Worm (Caenorhabditis elegans) whole organism, L3 larva: ENCODE measurements around the gene F35G2.5.

Source experiments
- aly-2 ChIP-seq: fragments of 150-350 bp; optimal IDR thresholded peaks from 2 replicates; lab custom pipeline; 2014; ENCODE audit warnings: missing biosample characterization, missing genetic modification characterization
- ama-1 ChIP-seq: fragments of 150-350 bp; optimal IDR thresholded peaks from 2 replicates; lab custom pipeline; 2018
- ceh-16 ChIP-seq: sonication (generic microtip); optimal IDR thresholded peaks from 2 replicates; lab custom pipeline; 2017; ENCODE audit warnings: missing biosample characterization, missing genetic modification characterization
- ceh-28 ChIP-seq: fragments of 150-350 bp; optimal IDR thresholded peaks from 2 replicates; lab custom pipeline; 2014; ENCODE audit warnings: missing biosample characterization, missing genetic modification reagents, missing genetic modification characterization
- ceh-82 ChIP-seq: fragments of 150-350 bp; optimal IDR thresholded peaks from 2 replicates; lab custom pipeline; 2014; ENCODE audit warnings: missing biosample characterization, missing genetic modification characterization
- ceh-9 ChIP-seq: sonication (generic microtip); optimal IDR thresholded peaks from 2 replicates; lab custom pipeline; 2018; ENCODE audit warnings: missing biosample characterization, missing genetic modification characterization
- egl-27 ChIP-seq: sonication (generic microtip); optimal IDR thresholded peaks from 4 replicates; lab custom pipeline; 2017; ENCODE audit warnings: missing biosample characterization, missing genetic modification reagents, missing genetic modification characterization
- egl-5 ChIP-seq: fragments of 150-350 bp; optimal IDR thresholded peaks from 2 replicates; lab custom pipeline; 2017; ENCODE audit warnings: missing biosample characterization, missing genetic modification reagents, missing genetic modification characterization, inconsistent platforms
- elt-1 ChIP-seq: fragments of 150-350 bp; optimal IDR thresholded peaks from 2 replicates; lab custom pipeline; 2014; ENCODE audit warnings: missing biosample characterization, missing genetic modification characterization
- elt-2 ChIP-seq: sonication (generic microtip); optimal IDR thresholded peaks from 2 replicates; lab custom pipeline; 2016; ENCODE audit warnings: missing genetic modification reagents, mild to moderate bottlenecking, missing genetic modification characterization, missing compliant biosample characterization
- elt-3 ChIP-seq, 3 experiments: fragments of 150-350 bp in 1 of 3; sonication (generic microtip) in 2 of 3; optimal IDR thresholded peaks; 2 replicates in 2 of 3; 4 replicates in 1 of 3; lab custom pipeline; 2014 to 2017; ENCODE audit warnings: missing biosample characterization in 3 of 3, missing genetic modification characterization in 3 of 3
- eor-1 ChIP-seq, 2 experiments: fragments of 150-350 bp; optimal IDR thresholded peaks; 2 replicates each; lab custom pipeline; 2014 to 2018; ENCODE audit warnings: missing biosample characterization in 2 of 2, missing genetic modification characterization in 2 of 2
- fkh-2 ChIP-seq: fragments of 150-350 bp; optimal IDR thresholded peaks from 2 replicates; lab custom pipeline; 2014; ENCODE audit warnings: missing biosample characterization, missing genetic modification reagents, missing genetic modification characterization
- fos-1 ChIP-seq: fragments of 150-350 bp; optimal IDR thresholded peaks from 2 replicates; lab custom pipeline; 2014; ENCODE audit warnings: missing biosample characterization, missing genetic modification characterization
- hmg-11 ChIP-seq: sonication (generic microtip); optimal IDR thresholded peaks from 2 replicates; lab custom pipeline; 2016; ENCODE audit warnings: missing genetic modification characterization, missing compliant biosample characterization
- jun-1 ChIP-seq: fragments of 150-350 bp; optimal IDR thresholded peaks from 2 replicates; lab custom pipeline; 2014; ENCODE audit warnings: missing biosample characterization, missing genetic modification reagents, missing genetic modification characterization
- lin-15B ChIP-seq: fragments of 150-350 bp; optimal IDR thresholded peaks from 2 replicates; lab custom pipeline; 2014; ENCODE audit warnings: missing biosample characterization, missing genetic modification characterization
- lin-39 ChIP-seq: fragments of 150-350 bp; optimal IDR thresholded peaks from 2 replicates; lab custom pipeline; 2018; ENCODE audit warnings: missing biosample characterization, missing genetic modification reagents, missing genetic modification characterization
- lsy-12 ChIP-seq: sonication (generic microtip); optimal IDR thresholded peaks from 2 replicates; lab custom pipeline; 2016; ENCODE audit warnings: mild to moderate bottlenecking, missing genetic modification characterization, missing compliant biosample characterization
- mdl-1 ChIP-seq: fragments of 150-350 bp; optimal IDR thresholded peaks from 2 replicates; lab custom pipeline; 2014; ENCODE audit warnings: missing biosample characterization, missing genetic modification characterization
- mml-1 ChIP-seq: fragments of 150-350 bp; sonication (generic microtip); optimal IDR thresholded peaks from 3 replicates; lab custom pipeline; 2014; ENCODE audit warnings: missing biosample characterization, missing genetic modification characterization
- nhr-11 ChIP-seq: fragments of 150-350 bp; optimal IDR thresholded peaks from 2 replicates; lab custom pipeline; 2014; ENCODE audit warnings: missing biosample characterization, missing genetic modification characterization
- nhr-12 ChIP-seq: fragments of 150-350 bp; optimal IDR thresholded peaks from 2 replicates; lab custom pipeline; 2014; ENCODE audit warnings: missing biosample characterization, missing genetic modification characterization
- nhr-237 ChIP-seq: fragments of 150-350 bp; optimal IDR thresholded peaks from 2 replicates; lab custom pipeline; 2014; ENCODE audit warnings: missing biosample characterization, missing genetic modification characterization
- nhr-43 ChIP-seq: sonication (generic microtip); optimal IDR thresholded peaks from 2 replicates; lab custom pipeline; 2016; ENCODE audit warnings: mild to moderate bottlenecking, missing genetic modification characterization, missing compliant biosample characterization; ENCODE audit not compliant: poor library complexity, severe bottlenecking
- nhr-67 ChIP-seq: fragments of 150-350 bp; optimal IDR thresholded peaks from 2 replicates; lab custom pipeline; 2014; ENCODE audit warnings: missing biosample characterization, missing genetic modification characterization
- nhr-77 ChIP-seq: fragments of 150-350 bp; optimal IDR thresholded peaks from 2 replicates; lab custom pipeline; 2014; ENCODE audit warnings: missing biosample characterization, missing genetic modification characterization
- pha-4 ChIP-seq: fragments of 150-350 bp; optimal IDR thresholded peaks from 2 replicates; lab custom pipeline; 2014; ENCODE audit warnings: missing biosample characterization, missing genetic modification reagents, missing genetic modification characterization
- pqm-1 ChIP-seq: fragments of 150-350 bp; optimal IDR thresholded peaks from 2 replicates; lab custom pipeline; 2017; ENCODE audit warnings: missing biosample characterization, missing genetic modification characterization, inconsistent platforms
- snpc-4 ChIP-seq: fragments of 150-350 bp; optimal IDR thresholded peaks from 2 replicates; lab custom pipeline; 2014; ENCODE audit warnings: missing biosample characterization, missing genetic modification characterization
- unc-39 ChIP-seq: sonication (generic microtip); optimal IDR thresholded peaks from 4 replicates; lab custom pipeline; 2017; ENCODE audit warnings: missing biosample characterization, missing genetic modification characterization
- zag-1 ChIP-seq: fragments of 150-350 bp; optimal IDR thresholded peaks from 2 replicates; lab custom pipeline; 2014; ENCODE audit warnings: missing biosample characterization, missing genetic modification characterization
- ztf-11 ChIP-seq: fragments of 150-350 bp; optimal IDR thresholded peaks from 2 replicates; lab custom pipeline; 2014; ENCODE audit warnings: missing biosample characterization, missing genetic modification characterization
- ztf-4 ChIP-seq: fragments of 150-350 bp; optimal IDR thresholded peaks from 2 replicates; lab custom pipeline; 2014; ENCODE audit warnings: missing biosample characterization, missing genetic modification characterization

Gene F35G2.5

DNA sequence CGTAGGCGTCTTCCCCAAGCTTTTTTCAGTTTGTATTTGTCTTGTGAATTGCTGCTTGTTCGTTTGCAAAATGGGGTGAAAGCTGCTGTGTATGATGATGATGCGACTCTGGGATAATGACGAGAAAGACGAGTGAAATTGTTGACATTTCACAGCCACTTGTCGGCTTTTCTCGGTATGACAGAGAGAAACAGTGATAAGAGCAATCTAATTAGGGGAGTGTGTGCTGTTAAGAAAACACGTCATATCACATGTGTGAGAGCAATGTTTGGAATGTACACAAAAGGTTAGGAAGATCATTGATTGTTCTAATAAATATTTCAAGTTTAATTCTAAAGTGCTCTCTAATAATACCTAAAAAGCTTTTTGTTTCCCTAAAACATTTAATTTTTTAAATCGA, 21.7 kb upstream of the F35G2.5 start:
- TF ChIP-seq pha-4 (tag; lab: Kevin White, UChicago), result peak; percentile 86
- peak; percentile 87 for TF ChIP-seq pqm-1 (tag; lab: Kevin White, UChicago)
- peak; percentile 87 for TF ChIP-seq elt-2
- no peak for TF ChIP-seq ceh-28 (tag; lab: Kevin White, UChicago)
- no peak for TF ChIP-seq nhr-43 (tag; lab: Kevin White, UChicago)
- peak; percentile 15 for TF ChIP-seq jun-1 (tag; lab: Kevin White, UChicago)

ce11 chrIV:12198816-12199215, 20.6 kb upstream of the F35G2.5 start:
- TF ChIP-seq zag-1 (no peak), snpc-4 (tag; lab: Kevin White, UChicago) (no peak), ztf-4 (tag; lab: Kevin White, UChicago) (no peak), hmg-11 (tag; lab: Kevin White, UChicago) (no peak), egl-5 (no peak), pha-4 (tag; lab: Kevin White, UChicago) (peak; percentile 95), mml-1 (tag; lab: Kevin White, UChicago) (no peak), ceh-16 (tag; lab: Kevin White, UChicago) (no peak)
- TF ChIP-seq, all 47 proteins: peak for 1

- TF ChIP-seq hmg-11 (tag; lab: Kevin White, UChicago) (no peak), ama-1 (lab: Kevin White, UChicago) (no peak), fos-1 (no peak), lsy-12 (no peak), ceh-82 (no peak), elt-2 (peak; percentile 90), nhr-12 (no peak), pha-4 (tag; lab: Kevin White, UChicago) (peak; percentile 35), jun-1 (tag; lab: Kevin White, UChicago) (peak; percentile 63), pqm-1 (tag; lab: Kevin White, UChicago) (peak; percentile 89), ceh-9 (tag; lab: Kevin White, UChicago) (no peak)
Observed at ce11 chrIV:12199538-12200158, 19.8 kb upstream of the F35G2.5 start.

ce11 chrIV:12200812-12201211, 18.6 kb upstream of the F35G2.5 start:
- TF ChIP-seq ceh-9 (tag; lab: Kevin White, UChicago) (no peak), elt-2 (peak; percentile 2), lin-15B (tag; lab: Kevin White, UChicago) (no peak), elt-1 (tag; lab: Kevin White, UChicago) (no peak), pha-4 (tag; lab: Kevin White, UChicago) (peak; percentile 79)

DNA sequence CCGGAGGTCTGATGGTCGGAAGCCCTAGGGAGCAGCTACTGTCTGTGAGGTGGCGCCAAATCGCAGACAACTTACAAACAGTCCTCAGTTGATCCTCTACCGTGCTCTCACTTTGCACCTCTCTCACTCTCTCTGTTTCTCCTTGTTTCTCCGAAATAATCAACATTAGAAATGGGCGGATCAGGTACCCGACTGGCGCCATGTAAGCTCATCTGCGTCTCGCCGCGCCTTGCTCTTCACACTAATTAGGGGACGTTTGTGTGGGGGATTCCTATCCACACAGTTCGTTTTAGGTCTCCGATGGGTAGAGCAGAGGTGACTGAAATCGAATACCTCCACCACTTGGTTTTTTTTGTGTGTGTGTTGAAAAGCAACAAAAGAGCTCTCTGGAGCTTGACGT, 17.4 kb upstream of the F35G2.5 start:
- TF ChIP-seq pha-4 (tag; lab: Kevin White, UChicago), result peak; percentile 73
- no peak for TF ChIP-seq nhr-11 (tag; lab: Kevin White, UChicago)
- no peak for TF ChIP-seq nhr-67
- TF ChIP-seq nhr-12, result no peak

ce11 chrIV:12202949-12203348, 16.5 kb upstream of the F35G2.5 start, which contains the start of gene F35G2.1:
Gene F35G2.1 (plus strand): TSS chrIV:12203249.
- TF ChIP-seq ztf-4 (tag; lab: Kevin White, UChicago) (no peak), pqm-1 (tag; lab: Kevin White, UChicago) (no peak), pha-4 (tag; lab: Kevin White, UChicago) (peak; percentile 26)

DNA sequence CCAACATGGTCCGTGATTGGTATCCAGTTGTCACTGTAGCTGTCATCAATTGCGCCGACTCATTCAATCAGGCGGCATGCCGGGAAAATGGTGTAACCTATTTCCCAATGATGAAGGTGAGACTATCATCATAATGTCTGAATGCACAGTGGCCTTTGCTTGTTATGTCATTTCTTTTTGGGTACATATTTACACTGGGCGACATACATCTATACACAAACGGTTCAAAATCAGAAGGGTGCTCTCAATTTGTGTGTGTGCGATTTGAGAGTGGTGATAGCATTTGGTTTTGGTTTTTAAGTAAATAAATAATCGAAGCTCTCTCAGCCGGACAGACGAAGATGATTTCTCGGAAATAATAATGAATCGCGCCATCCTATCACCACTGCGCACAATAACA, 15.4 kb upstream of the F35G2.5 start:
- peak; percentile 85 for TF ChIP-seq pha-4 (tag; lab: Kevin White, UChicago)
- no peak for TF ChIP-seq eor-1 (tag; optimal IDR thresholded peaks at IDR 0.05; lab: Kevin White, UChicago)

ce11 chrIV:12207454-12207853, 12.0 kb upstream of the F35G2.5 start:
- TF ChIP-seq nhr-11 (tag; lab: Kevin White, UChicago) (no peak), nhr-237 (tag; lab: Kevin White, UChicago) (no peak), elt-3 (tag; optimal IDR thresholded peaks at IDR 0.05; lab: Kevin White, UChicago) (no peak), ztf-11 (tag; lab: Kevin White, UChicago) (no peak), ceh-16 (tag; lab: Kevin White, UChicago) (no peak), nhr-43 (tag; lab: Kevin White, UChicago) (no peak), ama-1 (lab: Kevin White, UChicago) (no peak), fkh-2 (tag; lab: Kevin White, UChicago) (no peak), pqm-1 (tag; lab: Kevin White, UChicago) (no peak), lin-39 (tag; lab: Kevin White, UChicago) (no peak), aly-2 (tag; lab: Kevin White, UChicago) (no peak), nhr-77 (tag; lab: Kevin White, UChicago) (no peak), mdl-1 (tag; lab: Kevin White, UChicago) (no peak), egl-27 (tag; lab: Kevin White, UChicago) (no peak), egl-5 (no peak), unc-39 (tag; lab: Kevin White, UChicago) (no peak), elt-2 (no peak)
